Fruit fly (Drosophila melanogaster) whole organism, embryonic: ENCODE measurements around the gene sle.

Source experiments
- CG11696 ChIP-seq: fragments of 200-800 bp; sonication (Bioruptor generic); IDR thresholded peaks from 2 replicates; pipeline ENCODE4 v1.3.6; 2022; ENCODE audit warnings: missing biosample characterization, missing genetic modification characterization
- CG12071 ChIP-seq: fragments of 200-800 bp; sonication (Bioruptor generic); optimal IDR thresholded peaks from 3 replicates; lab custom pipeline; 2018; ENCODE audit warnings: missing biosample characterization, mild to moderate bottlenecking, missing genetic modification characterization
- CG12155 ChIP-seq: fragments of 200-800 bp; sonication (Bioruptor generic); optimal IDR thresholded peaks from 3 replicates; lab custom pipeline; 2016; ENCODE audit warnings: missing biosample characterization, missing genetic modification characterization
- CG12219 ChIP-seq: fragments of 200-800 bp; sonication (Bioruptor generic); optimal IDR thresholded peaks from 3 replicates; lab custom pipeline; 2018; ENCODE audit warnings: missing biosample characterization, mild to moderate bottlenecking, missing genetic modification characterization
- CG14710 ChIP-seq: fragments of 200-800 bp; sonication (Bioruptor generic); optimal IDR thresholded peaks from 3 replicates; lab custom pipeline; 2019; ENCODE audit warnings: missing biosample characterization, mild to moderate bottlenecking, missing genetic modification characterization, moderate library complexity
- CG14965 ChIP-seq: fragments of 200-800 bp; sonication (Bioruptor generic); optimal IDR thresholded peaks from 2 replicates; lab custom pipeline; 2016; ENCODE audit warnings: missing biosample characterization, missing genetic modification characterization, borderline replicate concordance
- CG1529 ChIP-seq: fragments of 200-800 bp; sonication (Bioruptor generic); optimal IDR thresholded peaks from 3 replicates; lab custom pipeline; 2018; ENCODE audit warnings: missing biosample characterization, missing genetic modification characterization
- CG15479 ChIP-seq: fragments of 200-800 bp; sonication (Bioruptor generic); optimal IDR thresholded peaks from 3 replicates; lab custom pipeline; 2019; ENCODE audit warnings: missing biosample characterization, mild to moderate bottlenecking, missing genetic modification characterization, moderate library complexity
- CG15601 ChIP-seq: fragments of 200-800 bp; sonication (Bioruptor generic); optimal IDR thresholded peaks from 3 replicates; lab custom pipeline; 2019; ENCODE audit warnings: missing biosample characterization, mild to moderate bottlenecking, missing genetic modification characterization, moderate library complexity
- CG16779 ChIP-seq: fragments of 200-800 bp; sonication (Bioruptor generic); IDR thresholded peaks from 2 replicates; pipeline ENCODE4 v1.3.6; 2022; ENCODE audit warnings: missing biosample characterization, missing genetic modification characterization
- CG1792 ChIP-seq: fragments of 200-800 bp; sonication (Bioruptor generic); optimal IDR thresholded peaks from 2 replicates; lab custom pipeline; 2016; ENCODE audit warnings: missing biosample characterization, missing genetic modification characterization
- CG2889 ChIP-seq: fragments of 200-800 bp; sonication (Bioruptor generic); IDR thresholded peaks from 3 replicates; pipeline ENCODE4 v1.3.6; 2022; ENCODE audit warnings: missing biosample characterization, missing genetic modification characterization
- CG30020 ChIP-seq: fragments of 200-800 bp; optimal IDR thresholded peaks from 2 replicates; lab custom pipeline; 2019; ENCODE audit warnings: missing biosample characterization, mild to moderate bottlenecking, missing genetic modification characterization, moderate library complexity
- CG3163 ChIP-seq: fragments of 200-800 bp; sonication (Bioruptor generic); optimal IDR thresholded peaks from 3 replicates; lab custom pipeline; 2016; ENCODE audit warnings: missing biosample characterization, missing genetic modification characterization
- CG34376 ChIP-seq: fragments of 200-800 bp; sonication (Bioruptor generic); optimal IDR thresholded peaks from 2 replicates; lab custom pipeline; 2018; ENCODE audit warnings: missing biosample characterization, mild to moderate bottlenecking, missing genetic modification characterization
- CG3847 ChIP-seq: fragments of 200-800 bp; sonication (Bioruptor generic); IDR thresholded peaks from 2 replicates; pipeline ENCODE4 v1.3.6; 2022; ENCODE audit warnings: missing biosample characterization, missing genetic modification characterization
- CG3995 ChIP-seq: fragments of 200-800 bp; sonication (Bioruptor generic); optimal IDR thresholded peaks from 3 replicates; lab custom pipeline; 2016; ENCODE audit warnings: missing biosample characterization, missing genetic modification characterization
- CG8944 ChIP-seq: fragments of 200-800 bp; sonication (Bioruptor generic); optimal IDR thresholded peaks from 3 replicates; lab custom pipeline; 2016; ENCODE audit warnings: missing biosample characterization, missing genetic modification characterization
- Chrac-16 ChIP-seq: fragments of 200-800 bp; sonication (Bioruptor generic); optimal IDR thresholded peaks from 3 replicates; lab custom pipeline; 2016; ENCODE audit warnings: missing biosample characterization, missing genetic modification characterization
- Deaf1 ChIP-seq: fragments of 200-800 bp; optimal IDR thresholded peaks from 3 replicates; lab custom pipeline; 2019; ENCODE audit warnings: missing biosample characterization, mild to moderate bottlenecking, missing genetic modification characterization, moderate library complexity
- Hr3 ChIP-seq: fragments of 200-800 bp; sonication (Bioruptor generic); optimal IDR thresholded peaks from 3 replicates; lab custom pipeline; 2016; ENCODE audit warnings: missing biosample characterization, missing genetic modification characterization
- NC2β ChIP-seq: fragments of 200-800 bp; sonication (Bioruptor generic); optimal IDR thresholded peaks from 2 replicates; lab custom pipeline; 2016; ENCODE audit warnings: missing biosample characterization, missing genetic modification characterization
- Neu2 ChIP-seq: fragments of 200-800 bp; sonication (Bioruptor generic); optimal IDR thresholded peaks from 3 replicates; lab custom pipeline; 2016; ENCODE audit warnings: missing biosample characterization, missing genetic modification characterization, borderline replicate concordance
- Ptx1 ChIP-seq: fragments of 200-800 bp; sonication (Bioruptor generic); IDR thresholded peaks from 2 replicates; pipeline ENCODE4 v1.3.6; 2022; ENCODE audit warnings: missing biosample characterization, missing genetic modification characterization
- Scr ChIP-seq: fragments of 200-800 bp; sonication (Bioruptor generic); IDR thresholded peaks from 2 replicates; pipeline ENCODE4 v1.3.6; 2022; ENCODE audit warnings: missing biosample characterization, missing genetic modification characterization; ENCODE audit not compliant: partially characterized antibody
- Sox102F ChIP-seq: fragments of 200-800 bp; sonication (Bioruptor generic); optimal IDR thresholded peaks from 2 replicates; lab custom pipeline; 2018; ENCODE audit warnings: missing biosample characterization, mild to moderate bottlenecking, missing genetic modification characterization, moderate library complexity
- Sry-δ ChIP-seq: fragments of 200-800 bp; sonication (Bioruptor generic); optimal IDR thresholded peaks from 2 replicates; lab custom pipeline; 2016; ENCODE audit warnings: missing biosample characterization, missing genetic modification characterization
- Stat92E ChIP-seq, 3 experiments: fragments of >200 bp in 2 of 3; fragments of 200-800 bp in 1 of 3; sonication (Bioruptor generic) in 1 of 3; optimal IDR thresholded peaks; 2 replicates each; lab custom pipeline; 2017 to 2019; ENCODE audit warnings: missing biosample characterization in 3 of 3, missing genetic modification characterization in 3 of 3, mild to moderate bottlenecking in 1 of 3, moderate library complexity in 1 of 3
- ac ChIP-seq: fragments of 200-800 bp; sonication (Bioruptor generic); optimal IDR thresholded peaks from 3 replicates; lab custom pipeline; 2017; ENCODE audit warnings: missing biosample characterization, mild to moderate bottlenecking, missing genetic modification characterization
- ap ChIP-seq: fragments of 200-800 bp; sonication (Bioruptor generic); IDR thresholded peaks from 2 replicates; pipeline ENCODE4 v1.3.6; 2022; ENCODE audit warnings: missing biosample characterization, missing genetic modification characterization
- bab2 ChIP-seq: fragments of 200-800 bp; sonication (Bioruptor generic); optimal IDR thresholded peaks from 2 replicates; lab custom pipeline; 2016; ENCODE audit warnings: missing biosample characterization, missing genetic modification characterization
- bsh ChIP-seq, 2 experiments: fragments of 200-800 bp; sonication (Bioruptor generic); optimal IDR thresholded peaks; 2 replicates each; lab custom pipeline; 2017 to 2018; ENCODE audit warnings: mild to moderate bottlenecking in 2 of 2, missing biosample characterization in 2 of 2, missing genetic modification characterization in 2 of 2, moderate library complexity in 1 of 2
- cato ChIP-seq: fragments of 200-800 bp; sonication (Bioruptor generic); optimal IDR thresholded peaks from 2 replicates; lab custom pipeline; 2016; ENCODE audit warnings: missing biosample characterization, missing genetic modification characterization, borderline replicate concordance
- crp ChIP-seq, 2 experiments: fragments of 200-800 bp; sonication (Bioruptor generic); optimal IDR thresholded peaks; 2 replicates in 1 of 2; 3 replicates in 1 of 2; lab custom pipeline; 2017; ENCODE audit warnings: missing biosample characterization in 2 of 2, missing genetic modification characterization in 2 of 2, mild to moderate bottlenecking in 1 of 2, moderate library complexity in 1 of 2
- dpn ChIP-seq, 2 experiments: fragments of 200-800 bp; sonication (Bioruptor generic); optimal IDR thresholded peaks; 3 replicates each; lab custom pipeline; 2016; ENCODE audit warnings: missing biosample characterization in 2 of 2, missing genetic modification characterization in 2 of 2
- gsb-n ChIP-seq: fragments of 200-800 bp; sonication (Bioruptor generic); optimal IDR thresholded peaks from 3 replicates; lab custom pipeline; 2018; ENCODE audit warnings: missing biosample characterization, mild to moderate bottlenecking, missing genetic modification characterization
- hkb ChIP-seq, 2 experiments: fragments of 200-800 bp in 1 of 2; fragments of >200 bp in 1 of 2; sonication (Bioruptor generic) in 1 of 2; IDR thresholded peaks in 1 of 2; optimal IDR thresholded peaks in 1 of 2; 2 replicates each; pipeline versions ENCODE4 v1.3.6 to Lab custom; 2017 to 2022; ENCODE audit warnings: missing biosample characterization in 1 of 2, missing genetic modification characterization in 1 of 2
- jigr1 ChIP-seq: fragments of 200-800 bp; sonication (Bioruptor generic); IDR thresholded peaks from 3 replicates; pipeline ENCODE4 v1.3.6; 2022; ENCODE audit warnings: missing biosample characterization, missing genetic modification characterization
- kay ChIP-seq: fragments of 200-800 bp; sonication (Bioruptor generic); optimal IDR thresholded peaks from 2 replicates; lab custom pipeline; 2016; ENCODE audit warnings: missing biosample characterization, missing genetic modification characterization
- mam ChIP-seq: fragments of 200-800 bp; sonication (Bioruptor generic); optimal IDR thresholded peaks from 3 replicates; lab custom pipeline; 2016; ENCODE audit warnings: missing biosample characterization, missing genetic modification characterization
- nmo ChIP-seq: fragments of 200-800 bp; sonication (Bioruptor generic); optimal IDR thresholded peaks from 2 replicates; lab custom pipeline; 2018; ENCODE audit warnings: missing biosample characterization, mild to moderate bottlenecking, missing genetic modification characterization, moderate library complexity
- p53 ChIP-seq: fragments of 200-800 bp; sonication (Bioruptor generic); optimal IDR thresholded peaks from 2 replicates; lab custom pipeline; 2016; ENCODE audit warnings: missing biosample characterization, missing genetic modification characterization
- pfk ChIP-seq: fragments of 200-800 bp; sonication (Bioruptor generic); optimal IDR thresholded peaks from 2 replicates; lab custom pipeline; 2018; ENCODE audit warnings: missing biosample characterization, mild to moderate bottlenecking, missing genetic modification characterization, moderate library complexity
- phol ChIP-seq: fragments of 200-800 bp; sonication (Bioruptor generic); optimal IDR thresholded peaks from 3 replicates; lab custom pipeline; 2018; ENCODE audit warnings: missing biosample characterization, mild to moderate bottlenecking, missing genetic modification characterization, moderate library complexity
- schlank ChIP-seq: fragments of 200-800 bp; sonication (Bioruptor generic); optimal IDR thresholded peaks from 2 replicates; lab custom pipeline; 2018; ENCODE audit warnings: missing biosample characterization, mild to moderate bottlenecking, missing genetic modification characterization
- tin ChIP-seq: fragments of 200-800 bp; sonication (Bioruptor generic); optimal IDR thresholded peaks from 3 replicates; lab custom pipeline; 2016; ENCODE audit warnings: missing biosample characterization, missing genetic modification characterization
- tx ChIP-seq: fragments of 200-800 bp; sonication (Bioruptor generic); optimal IDR thresholded peaks from 2 replicates; lab custom pipeline; 2016; ENCODE audit warnings: missing biosample characterization, missing genetic modification characterization
- vnd ChIP-seq: fragments of 200-800 bp; sonication (Bioruptor generic); IDR thresholded peaks from 3 replicates; pipeline ENCODE4 v1.3.6; 2022; ENCODE audit warnings: missing biosample characterization, missing genetic modification characterization; ENCODE audit not compliant: partially characterized antibody
- zf30C ChIP-seq: fragments of 200-800 bp; sonication (Bioruptor generic); optimal IDR thresholded peaks from 3 replicates; lab custom pipeline; 2018; ENCODE audit warnings: missing biosample characterization, mild to moderate bottlenecking, missing genetic modification characterization

sle gene

DNA sequence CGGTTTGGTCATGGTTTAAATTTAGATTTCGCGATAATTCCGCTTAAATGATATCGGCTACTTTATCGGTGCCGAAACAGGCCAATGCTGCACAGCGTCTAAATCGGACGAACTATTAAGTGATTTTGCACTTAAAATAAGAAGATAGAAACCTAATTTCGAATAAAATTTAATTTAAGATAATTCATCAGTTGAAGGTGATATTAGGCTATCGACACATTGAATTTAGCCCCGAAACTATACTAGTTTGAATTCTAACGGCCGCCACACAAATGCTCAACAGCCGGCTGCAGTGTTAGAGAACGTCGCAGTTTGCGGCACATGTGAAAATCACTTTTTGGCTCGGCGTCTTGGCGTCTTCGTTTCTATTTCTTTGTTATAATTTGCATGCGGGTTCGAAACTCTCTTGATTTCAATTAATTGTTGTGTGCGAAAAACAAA lies at the start of gene sle (continued):
- peak; percentile 66 for TF ChIP-seq mam (GFP tag; lab: Kevin White, UChicago)
- no peak for TF ChIP-seq CG11696
- TF ChIP-seq CG8944 (GFP tag; lab: Kevin White, UChicago), result peak; percentile 38
- TF ChIP-seq tin (GFP tag; lab: Kevin White, UChicago), result peak; percentile 54
- TF ChIP-seq cato (GFP tag; lab: Kevin White, UChicago), result peak; percentile 7
- TF ChIP-seq hkb (optimal IDR thresholded peaks at IDR 0.05; lab: Kevin White, UChicago), result peak; percentile 30
- peak; percentile 51; the same call in 1 of the 2 replicates for TF ChIP-seq hkb (GFP tag; IDR thresholded peaks at IDR 0.05; lab: Robert Waterston, UW)
- TF ChIP-seq kay (GFP tag; lab: Kevin White, UChicago), result no peak
- TF ChIP-seq CG12071 (GFP tag; lab: Kevin White, UChicago), result no peak
- TF ChIP-seq CG14965 (GFP tag; lab: Kevin White, UChicago), result no peak
- TF ChIP-seq CG30020 (tag; lab: Kevin White, UChicago), result peak; percentile 21
- TF ChIP-seq bsh (GFP tag; optimal IDR thresholded peaks at IDR 0.05; lab: Kevin White, UChicago), result no peak
- peak; percentile 54 for TF ChIP-seq Hr3 (GFP tag; lab: Kevin White, UChicago)
- TF ChIP-seq Deaf1 (tag; lab: Kevin White, UChicago), result no peak
- TF ChIP-seq Scr, result peak; percentile 59
- TF ChIP-seq schlank (tag; lab: Kevin White, UChicago), result no peak
- no peak for TF ChIP-seq jigr1
- TF ChIP-seq CG14710 (tag; lab: Kevin White, UChicago), result peak; percentile 77
- peak; percentile 26 for TF ChIP-seq Chrac-16
- no peak for TF ChIP-seq CG15479 (GFP tag; lab: Kevin White, UChicago)
- no peak for TF ChIP-seq CG1529 (GFP tag; lab: Kevin White, UChicago)
- TF ChIP-seq dpn (GFP tag; optimal IDR thresholded peaks at IDR 0.05; lab: Kevin White, UChicago), result peak; percentile 59 to 73
- no peak for TF ChIP-seq CG12219 (GFP tag; lab: Kevin White, UChicago)
- peak in 1 of 2 experiments; percentile 65 for TF ChIP-seq crp (GFP tag; optimal IDR thresholded peaks at IDR 0.05; lab: Kevin White, UChicago)
- peak; percentile 64 for TF ChIP-seq NC2β (GFP tag; lab: Kevin White, UChicago)
- peak; percentile 20 for TF ChIP-seq tx (GFP tag; lab: Kevin White, UChicago)
- peak in 1 of 3 experiments; percentile 29 for TF ChIP-seq Stat92E (GFP tag; optimal IDR thresholded peaks at IDR 0.05; lab: Kevin White, UChicago)
- peak; percentile 21 for TF ChIP-seq bab2 (GFP tag; lab: Kevin White, UChicago)
- TF ChIP-seq CG3847 (GFP tag; lab: Robert Waterston, UW), result peak; percentile 65
- 0 out of 3 replicates have a peak, but pooled peaks have one; percentile 12 for TF ChIP-seq CG2889
- TF ChIP-seq ac (GFP tag; lab: Kevin White, UChicago), result no peak
- peak; percentile 93 for TF ChIP-seq CG3995
- peak; percentile 43 for TF ChIP-seq p53 (GFP tag; lab: Kevin White, UChicago)
- TF ChIP-seq CG3163, result peak; percentile 39
- peak; percentile 38; the same call in 1 of the 2 replicates for TF ChIP-seq Ptx1
- peak; percentile 64 for TF ChIP-seq Sry-δ (GFP tag; lab: Kevin White, UChicago)
- no peak for TF ChIP-seq gsb-n
- peak; percentile 92 for TF ChIP-seq Neu2 (GFP tag; lab: Kevin White, UChicago)
- TF ChIP-seq CG15601 (tag; lab: Kevin White, UChicago), result no peak
- TF ChIP-seq phol (tag; lab: Kevin White, UChicago), result peak; percentile 67
- TF ChIP-seq CG34376 (GFP tag; lab: Kevin White, UChicago), result peak; percentile 69
- TF ChIP-seq CG16779 (GFP tag; lab: Robert Waterston, UW), result no peak
- peak; percentile 38; the same call in 2 of the 3 replicates for TF ChIP-seq vnd
- no peak for TF ChIP-seq ap (GFP tag; lab: Robert Waterston, UW)
- TF ChIP-seq Sox102F, result no peak
- TF ChIP-seq pfk (GFP tag; lab: Kevin White, UChicago), result no peak
- TF ChIP-seq nmo, result peak; percentile 61
- TF ChIP-seq CG12155, result peak; percentile 76
- no peak for TF ChIP-seq zf30C
- TF ChIP-seq CG1792, result peak; percentile 18
